Fruit fly (Drosophila melanogaster) whole organism, embryonic: ENCODE results near the gene CG33293.

Experiments used
- Antp ChIP-seq: fragments of 200-800 bp; sonication (Bioruptor generic); optimal IDR thresholded peaks from 3 replicates; lab custom pipeline; 2016; ENCODE audit warnings: missing biosample characterization, missing genetic modification characterization
- Awh ChIP-seq: fragments of 200-800 bp; sonication (Bioruptor generic); IDR thresholded peaks from 2 replicates; pipeline ENCODE4, ENCODE4 v1.3.6; 2022; ENCODE audit warnings: missing biosample characterization, missing genetic modification characterization
- B-H2 ChIP-seq: fragments of 200-800 bp; sonication (Bioruptor generic); optimal IDR thresholded peaks from 2 replicates; lab custom pipeline; 2018; ENCODE audit warnings: missing biosample characterization, mild to moderate bottlenecking, missing genetic modification characterization
- CG11723 ChIP-seq: fragments of 200-800 bp; sonication (Bioruptor generic); optimal IDR thresholded peaks from 2 replicates; lab custom pipeline; 2017; ENCODE audit warnings: missing biosample characterization, mild to moderate bottlenecking, missing genetic modification characterization
- CG12391 ChIP-seq: fragments of 200-800 bp; sonication (Bioruptor generic); optimal IDR thresholded peaks from 3 replicates; lab custom pipeline; 2018; ENCODE audit warnings: missing biosample characterization, mild to moderate bottlenecking, missing genetic modification characterization, moderate library complexity
- CG14710 ChIP-seq: fragments of 200-800 bp; sonication (Bioruptor generic); optimal IDR thresholded peaks from 3 replicates; lab custom pipeline; 2019; ENCODE audit warnings: missing biosample characterization, mild to moderate bottlenecking, missing genetic modification characterization, moderate library complexity
- CG17361 ChIP-seq: fragments of 200-800 bp; sonication (Bioruptor generic); IDR thresholded peaks from 3 replicates; pipeline ENCODE4 v1.3.6; 2022; ENCODE audit warnings: missing biosample characterization, missing genetic modification characterization
- CG1832 ChIP-seq: fragments of 200-800 bp; sonication (Bioruptor generic); optimal IDR thresholded peaks from 2 replicates; lab custom pipeline; 2017; ENCODE audit warnings: missing biosample characterization, mild to moderate bottlenecking, missing genetic modification characterization, inconsistent platforms
- CG2129 ChIP-seq: fragments of 200-800 bp; sonication (Bioruptor generic); IDR thresholded peaks from 2 replicates; pipeline ENCODE4 v1.3.6; 2022; ENCODE audit warnings: missing biosample characterization, missing genetic modification characterization; ENCODE audit not compliant: partially characterized antibody
- CG30431 ChIP-seq: fragments of 200-800 bp; sonication (Bioruptor generic); optimal IDR thresholded peaks from 2 replicates; lab custom pipeline; 2017; ENCODE audit warnings: missing biosample characterization, missing genetic modification characterization
- CG3163 ChIP-seq: fragments of 200-800 bp; sonication (Bioruptor generic); optimal IDR thresholded peaks from 3 replicates; lab custom pipeline; 2016; ENCODE audit warnings: missing biosample characterization, missing genetic modification characterization
- CG32532 ChIP-seq: fragments of 200-800 bp; sonication (Bioruptor generic); IDR thresholded peaks from 2 replicates; pipeline ENCODE4 v1.3.6; 2022; ENCODE audit warnings: missing biosample characterization, missing genetic modification characterization
- CG33557 ChIP-seq: fragments of 200-800 bp; sonication (Bioruptor generic); optimal IDR thresholded peaks from 2 replicates; lab custom pipeline; 2019; ENCODE audit warnings: missing biosample characterization, mild to moderate bottlenecking, missing genetic modification characterization, moderate library complexity
- CG34376 ChIP-seq: fragments of 200-800 bp; sonication (Bioruptor generic); optimal IDR thresholded peaks from 2 replicates; lab custom pipeline; 2018; ENCODE audit warnings: missing biosample characterization, mild to moderate bottlenecking, missing genetic modification characterization
- CG3726 ChIP-seq: fragments of 200-800 bp; sonication (Bioruptor generic); IDR thresholded peaks from 3 replicates; pipeline ENCODE4, ENCODE4 v1.3.6; 2022; ENCODE audit warnings: missing biosample characterization, missing genetic modification characterization
- CG6813 ChIP-seq: fragments of 200-800 bp; sonication (Bioruptor generic); optimal IDR thresholded peaks from 2 replicates; lab custom pipeline; 2017; ENCODE audit warnings: missing biosample characterization, missing genetic modification characterization, mild to moderate bottlenecking, moderate library complexity, missing genetic modification reagents
- CG7357 ChIP-seq: fragments of 200-800 bp; sonication (Bioruptor generic); IDR thresholded peaks from 3 replicates; pipeline ENCODE4 v1.3.6; 2022; ENCODE audit warnings: missing biosample characterization, missing genetic modification characterization
- CG7963 ChIP-seq: fragments of 200-800 bp; sonication (Bioruptor generic); IDR thresholded peaks from 3 replicates; pipeline ENCODE4 v1.3.6; 2022; ENCODE audit warnings: missing biosample characterization, missing genetic modification characterization; ENCODE audit not compliant: partially characterized antibody
- CG8281 ChIP-seq: fragments of 200-800 bp; sonication (Bioruptor generic); optimal IDR thresholded peaks from 2 replicates; lab custom pipeline; 2018; ENCODE audit warnings: missing biosample characterization, mild to moderate bottlenecking, missing genetic modification characterization, moderate library complexity
- CG9797 ChIP-seq: fragments of 200-800 bp; sonication (Bioruptor generic); optimal IDR thresholded peaks from 3 replicates; lab custom pipeline; 2018; ENCODE audit warnings: missing biosample characterization, mild to moderate bottlenecking, missing genetic modification characterization
- CG9932 ChIP-seq: fragments of 200-800 bp; sonication (Bioruptor generic); IDR thresholded peaks from 2 replicates; pipeline ENCODE4 v1.3.6; 2022; ENCODE audit warnings: missing biosample characterization, missing genetic modification characterization
- Oli ChIP-seq: fragments of 200-800 bp; sonication (Bioruptor generic); optimal IDR thresholded peaks from 2 replicates; lab custom pipeline; 2018; ENCODE audit warnings: missing biosample characterization, mild to moderate bottlenecking, missing genetic modification characterization, moderate library complexity
- Six4 ChIP-seq: fragments of 200-800 bp; sonication (Bioruptor generic); optimal IDR thresholded peaks from 2 replicates; lab custom pipeline; 2016; ENCODE audit warnings: missing biosample characterization, missing genetic modification characterization
- TFAM ChIP-seq: fragments of 200-800 bp; sonication (Bioruptor generic); optimal IDR thresholded peaks from 2 replicates; lab custom pipeline; 2017; ENCODE audit warnings: missing biosample characterization, missing genetic modification characterization, inconsistent platforms
- amos ChIP-seq: fragments of 200-800 bp; sonication (Bioruptor generic); IDR thresholded peaks from 2 replicates; pipeline ENCODE4 v1.3.6; 2022; ENCODE audit warnings: missing biosample characterization, missing genetic modification characterization; ENCODE audit not compliant: partially characterized antibody
- ash1 ChIP-seq: fragments of 200-800 bp; sonication (Bioruptor generic); optimal IDR thresholded peaks from 2 replicates; lab custom pipeline; 2018; ENCODE audit warnings: missing biosample characterization, mild to moderate bottlenecking, missing genetic modification characterization
- bowl ChIP-seq: fragments of 200-800 bp; sonication (Bioruptor generic); IDR thresholded peaks from 2 replicates; pipeline ENCODE4 v1.3.6; 2022; ENCODE audit warnings: missing biosample characterization, missing genetic modification characterization
- chif ChIP-seq, 2 experiments: fragments of 200-800 bp; sonication (Bioruptor generic); optimal IDR thresholded peaks; 3 replicates each; lab custom pipeline; 2016; ENCODE audit warnings: missing biosample characterization in 2 of 2, missing genetic modification characterization in 2 of 2
- chn ChIP-seq: fragments of 200-800 bp; sonication (Bioruptor generic); optimal IDR thresholded peaks from 2 replicates; lab custom pipeline; 2016; ENCODE audit warnings: missing biosample characterization, missing genetic modification characterization
- corto ChIP-seq: fragments of 200-800 bp; sonication (Bioruptor generic); optimal IDR thresholded peaks from 2 replicates; lab custom pipeline; 2016; ENCODE audit warnings: missing biosample characterization, mild to moderate bottlenecking, missing genetic modification characterization, moderate library complexity
- dan ChIP-seq: fragments of 200-800 bp; sonication (Bioruptor generic); IDR thresholded peaks from 2 replicates; pipeline ENCODE4 v1.3.6; 2022; ENCODE audit warnings: missing biosample characterization, missing genetic modification characterization
- disco-r ChIP-seq: fragments of 200-800 bp; sonication (Bioruptor generic); optimal IDR thresholded peaks from 2 replicates; lab custom pipeline; 2016; ENCODE audit warnings: missing biosample characterization, missing genetic modification characterization
- dysf ChIP-seq: fragments of 200-800 bp; sonication (Bioruptor generic); IDR thresholded peaks from 3 replicates; pipeline ENCODE4 v1.3.6; 2022; ENCODE audit warnings: missing biosample characterization, missing genetic modification characterization
- eve ChIP-seq, 2 experiments: fragments of >200 bp; optimal IDR thresholded peaks; 2 replicates each; lab custom pipeline; 2017; ENCODE audit warnings: missing biosample characterization in 2 of 2, missing genetic modification characterization in 2 of 2
- grau ChIP-seq: fragments of 200-800 bp; optimal IDR thresholded peaks from 3 replicates; lab custom pipeline; 2019; ENCODE audit warnings: missing biosample characterization, mild to moderate bottlenecking, missing genetic modification characterization, moderate library complexity
- hbn ChIP-seq: fragments of 200-800 bp; sonication (Bioruptor generic); IDR thresholded peaks from 2 replicates; pipeline ENCODE4 v1.3.6; 2022; ENCODE audit warnings: missing biosample characterization, missing genetic modification characterization; ENCODE audit not compliant: partially characterized antibody
- her ChIP-seq: fragments of 200-800 bp; sonication (Bioruptor generic); optimal IDR thresholded peaks from 2 replicates; lab custom pipeline; 2016; ENCODE audit warnings: missing biosample characterization, missing genetic modification characterization
- jumu ChIP-seq: fragments of 200-800 bp; sonication (Bioruptor generic); optimal IDR thresholded peaks from 3 replicates; lab custom pipeline; 2016; ENCODE audit warnings: missing biosample characterization, missing genetic modification characterization
- kah ChIP-seq: fragments of 200-800 bp; sonication (Bioruptor generic); optimal IDR thresholded peaks from 2 replicates; lab custom pipeline; 2018; ENCODE audit warnings: missing biosample characterization, mild to moderate bottlenecking, missing genetic modification characterization
- lov ChIP-seq, 2 experiments: fragments of 200-800 bp in 1 of 2; fragments of >200 bp in 1 of 2; sonication (Bioruptor generic) in 1 of 2; IDR thresholded peaks in 1 of 2; optimal IDR thresholded peaks in 1 of 2; 2 replicates in 1 of 2; 3 replicates in 1 of 2; pipeline versions ENCODE4 v1.3.6 to Lab custom; 2017 to 2022; ENCODE audit warnings: missing biosample characterization in 1 of 2, missing genetic modification characterization in 1 of 2
- nau ChIP-seq: fragments of 200-800 bp; sonication (Bioruptor generic); optimal IDR thresholded peaks from 3 replicates; lab custom pipeline; 2017; ENCODE audit warnings: missing biosample characterization, mild to moderate bottlenecking, missing genetic modification characterization, missing genetic modification reagents
- pan ChIP-seq, 4 experiments: fragments of >200 bp in 3 of 4; fragments of 200-800 bp in 1 of 4; sonication (Bioruptor generic) in 1 of 4; optimal IDR thresholded peaks in 3 of 4; IDR thresholded peaks in 1 of 4; 2 replicates each; pipeline versions ENCODE4 v1.3.6 to Lab custom; 2017 to 2022; ENCODE audit warnings: missing biosample characterization in 2 of 4, missing genetic modification characterization in 2 of 4, mixed read lengths in 1 of 4
- pho ChIP-seq: fragments of 200-800 bp; sonication (Bioruptor generic); optimal IDR thresholded peaks from 2 replicates; lab custom pipeline; 2016; ENCODE audit warnings: missing biosample characterization, missing genetic modification characterization
- psq ChIP-seq: fragments of 200-800 bp; sonication (Bioruptor generic); optimal IDR thresholded peaks from 2 replicates; lab custom pipeline; 2017; ENCODE audit warnings: missing biosample characterization, missing genetic modification characterization
- sr ChIP-seq: fragments of 200-800 bp; sonication (Bioruptor generic); IDR thresholded peaks from 3 replicates; pipeline ENCODE4 v1.3.6; 2022; ENCODE audit warnings: missing biosample characterization, missing genetic modification characterization
- tap ChIP-seq: fragments of 200-800 bp; optimal IDR thresholded peaks from 3 replicates; lab custom pipeline; 2019; ENCODE audit warnings: missing biosample characterization, mild to moderate bottlenecking, missing genetic modification characterization, moderate library complexity
- toy ChIP-seq: fragments of 200-800 bp; sonication (Bioruptor generic); IDR thresholded peaks from 2 replicates; pipeline ENCODE4 v1.3.6; 2022; ENCODE audit warnings: missing biosample characterization, missing genetic modification characterization
- zf30C ChIP-seq: fragments of 200-800 bp; sonication (Bioruptor generic); optimal IDR thresholded peaks from 3 replicates; lab custom pipeline; 2018; ENCODE audit warnings: missing biosample characterization, mild to moderate bottlenecking, missing genetic modification characterization

The CG33293 gene

DNA sequence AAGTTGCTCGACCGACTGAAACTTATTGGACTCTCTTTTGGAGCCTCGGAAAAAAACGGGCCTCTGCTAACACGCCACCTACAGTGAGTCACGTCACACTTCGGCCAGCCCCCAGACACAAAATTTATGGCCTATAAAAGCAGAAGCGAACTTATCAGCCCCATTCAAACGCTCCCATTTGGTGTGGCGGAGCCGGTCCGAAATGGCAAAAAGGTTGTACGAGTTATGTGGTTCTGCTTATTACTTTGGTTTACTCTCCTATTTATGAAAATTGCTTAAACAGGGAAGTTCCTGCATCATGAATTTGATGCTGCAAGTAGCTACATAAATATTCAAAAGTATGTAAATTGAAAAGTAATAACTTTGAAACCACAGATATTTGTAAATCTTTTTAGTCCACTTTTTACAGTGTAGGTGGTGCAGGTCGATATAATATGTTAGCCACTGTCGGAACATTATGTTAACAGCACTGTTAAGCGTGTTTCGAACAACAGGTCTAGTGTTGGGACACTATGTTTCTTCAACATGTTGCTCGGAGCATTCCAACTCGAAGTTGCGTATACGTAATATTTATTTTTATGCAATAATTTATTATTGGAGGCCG, 42.9 kb upstream of the CG33293 start (continued):
- TF ChIP-seq ash1 = peak; percentile 22
- TF ChIP-seq chif (GFP tag; optimal IDR thresholded peaks at IDR 0.05; lab: Kevin White, UChicago) = peak; percentile 86 to 90
- peak; percentile 86 for TF ChIP-seq Awh
- peak; percentile 88 for TF ChIP-seq CG9932 (GFP tag; lab: Robert Waterston, UW)
- TF ChIP-seq CG17361 (GFP tag; lab: Robert Waterston, UW) = peak; percentile 95
- TF ChIP-seq dan (GFP tag; lab: Robert Waterston, UW) = no peak
- peak; percentile 41 for TF ChIP-seq TFAM (GFP tag; lab: Kevin White, UChicago)
- peak; percentile 91 for TF ChIP-seq Oli
- TF ChIP-seq B-H2 (GFP tag; lab: Kevin White, UChicago) = peak; percentile 80
- peak; percentile 72 for TF ChIP-seq CG30431 (GFP tag; lab: Kevin White, UChicago)
- no peak for TF ChIP-seq lov (optimal IDR thresholded peaks at IDR 0.05; lab: Kevin White, UChicago)
- TF ChIP-seq lov (GFP tag; IDR thresholded peaks at IDR 0.05; lab: Robert Waterston, UW) = peak; percentile 72; the same call in 2 of the 3 replicates
- peak; percentile 84 for TF ChIP-seq CG14710 (tag; lab: Kevin White, UChicago)
- peak; percentile 34 for TF ChIP-seq psq (GFP tag; lab: Kevin White, UChicago)
- peak; percentile 94 for TF ChIP-seq Antp (GFP tag; lab: Kevin White, UChicago)
- no peak; the same call in 1 of the 2 replicates for TF ChIP-seq amos (GFP tag; lab: Robert Waterston, UW)
- peak; percentile 94 for TF ChIP-seq CG34376
- no peak for TF ChIP-seq CG2129
- TF ChIP-seq nau (GFP tag; lab: Kevin White, UChicago) = peak; percentile 94
- TF ChIP-seq pan (optimal IDR thresholded peaks at IDR 0.05; lab: Kevin White, UChicago) = no peak
- TF ChIP-seq pan (GFP tag; optimal IDR thresholded peaks at IDR 0.05 in 1 of 2, IDR thresholded peaks at IDR 0.05 in 1 of 2) = peak in 1 of 2 experiments; percentile 84
- TF ChIP-seq Six4 (GFP tag; lab: Kevin White, UChicago) = peak; percentile 87
- peak; percentile 86 for TF ChIP-seq CG11723
- peak; percentile 85 for TF ChIP-seq tap
- TF ChIP-seq CG7963 = no peak
- TF ChIP-seq CG33557 (GFP tag; lab: Kevin White, UChicago) = peak; percentile 39
- peak; percentile 85 for TF ChIP-seq CG3163
- TF ChIP-seq bowl (GFP tag; lab: Robert Waterston, UW) = peak; percentile 78
- peak; percentile 92 for TF ChIP-seq grau (tag; lab: Kevin White, UChicago)
- no peak for TF ChIP-seq hbn (GFP tag; lab: Robert Waterston, UW)
- TF ChIP-seq CG7357 (GFP tag; lab: Robert Waterston, UW) = peak; percentile 78
- TF ChIP-seq corto (GFP tag; lab: Kevin White, UChicago) = peak; percentile 34
- TF ChIP-seq jumu (GFP tag; lab: Kevin White, UChicago) = peak; percentile 90
- TF ChIP-seq eve (GFP tag; optimal IDR thresholded peaks at IDR 0.05; lab: Kevin White, UChicago) = peak in 1 of 2 experiments; percentile 97
- TF ChIP-seq kah (GFP tag; lab: Kevin White, UChicago) = peak; percentile 74
- peak; percentile 43; the same call in 1 of the 3 replicates for TF ChIP-seq sr (GFP tag; lab: Robert Waterston, UW)
- TF ChIP-seq toy = peak; percentile 75
- no peak for TF ChIP-seq CG1832 (GFP tag; lab: Kevin White, UChicago)
- peak; percentile 87 for TF ChIP-seq chn (GFP tag; lab: Kevin White, UChicago)
- TF ChIP-seq CG3726 (GFP tag; lab: Robert Waterston, UW) = peak; percentile 66; the same call in 1 of the 3 replicates
- TF ChIP-seq CG32532 (GFP tag; lab: Robert Waterston, UW) = peak; percentile 87
- TF ChIP-seq disco-r (GFP tag; lab: Kevin White, UChicago) = peak; percentile 77
- no peak for TF ChIP-seq CG9797 (GFP tag; lab: Kevin White, UChicago)
- TF ChIP-seq pho (GFP tag; lab: Kevin White, UChicago) = peak; percentile 94
- peak; percentile 76 for TF ChIP-seq CG8281 (tag; lab: Kevin White, UChicago)
- peak; percentile 77 for TF ChIP-seq zf30C (GFP tag; lab: Kevin White, UChicago)
- peak; percentile 87 for TF ChIP-seq her (GFP tag; lab: Kevin White, UChicago)
- peak; percentile 86 for TF ChIP-seq CG6813 (GFP tag; lab: Kevin White, UChicago)
- peak; percentile 92 for TF ChIP-seq CG12391
- peak; percentile 92 for TF ChIP-seq dysf
